Worm (Caenorhabditis elegans) whole organism, L4 larva: ENCODE data around the gene fkh-6.

Experiments used
- ceh-82 ChIP-seq: sonication (generic microtip); optimal IDR thresholded peaks from 2 replicates; lab custom pipeline; 2017; ENCODE audit warnings: missing biosample characterization, missing genetic modification characterization
- madf-5 ChIP-seq, 2 experiments: fragments of 200-800 bp; sonication (Bioruptor generic); IDR thresholded peaks; 2 replicates each; pipeline ENCODE4 v1.3.6; 2022; ENCODE audit warnings: missing compliant biosample characterization in 2 of 2, missing genetic modification characterization in 2 of 2
- pha-4 ChIP-seq, 2 experiments: fragments of 150-350 bp in 1 of 2; fragments of 200-800 bp in 1 of 2; sonication (Bioruptor generic) in 1 of 2; IDR thresholded peaks in 1 of 2; optimal IDR thresholded peaks in 1 of 2; 2 replicates each; pipeline versions ENCODE4 v1.3.6 to Lab custom; 2014 to 2022; ENCODE audit warnings: missing genetic modification characterization in 2 of 2, missing genetic modification reagents in 2 of 2, missing biosample characterization in 1 of 2, missing compliant biosample characterization in 1 of 2
- pqm-1 ChIP-seq: sonication (generic microtip); optimal IDR thresholded peaks from 2 replicates; lab custom pipeline; 2017; ENCODE audit warnings: missing biosample characterization, missing genetic modification characterization

ce11 chrII:4350888-4351287 is 32.3 kb downstream of the fkh-6 start, which contains the start of gene H20J04.9:
- no peak for TF ChIP-seq ceh-82
- no peak for TF ChIP-seq pha-4 (GFP tag; IDR thresholded peaks at IDR 0.05; lab: Robert Waterston, UW)
- TF ChIP-seq pha-4 (tag; optimal IDR thresholded peaks at IDR 0.05; lab: Kevin White, UChicago) = no peak
- no peak for TF ChIP-seq pqm-1 (tag; lab: Kevin White, UChicago)
- TF ChIP-seq madf-5 (GFP tag; IDR thresholded peaks at IDR 0.05; lab: Robert Waterston, UW) = no peak
